Worm (Caenorhabditis elegans) whole organism, midembryonic: Measurements from ENCODE around the gene unc-22.

ENCODE experiments used
- T22C8.4 ChIP-seq: fragments of 200-800 bp; sonication (Bioruptor generic); IDR thresholded peaks from 2 replicates; pipeline ENCODE4 v1.3.6; 2022; ENCODE audit warnings: missing genetic modification characterization, missing compliant biosample characterization
- cog-1 ChIP-seq: sonication (generic microtip); optimal IDR thresholded peaks from 2 replicates; lab custom pipeline; 2016; ENCODE audit warnings: missing genetic modification characterization, missing compliant biosample characterization
- flt-1 ChIP-seq: fragments of 200-800 bp; sonication (Bioruptor generic); IDR thresholded peaks from 2 replicates; pipeline ENCODE4 v1.3.6; 2022; ENCODE audit warnings: missing genetic modification characterization, missing compliant biosample characterization
- klf-2 ChIP-seq: fragments of 200-800 bp; sonication (Bioruptor generic); conservative IDR thresholded peaks from 2 replicates; pipeline ENCODE4 v1.3.6; 2022; ENCODE audit warnings: missing genetic modification reagents, missing genetic modification characterization, missing compliant biosample characterization
- med-1 ChIP-seq: sonication (generic microtip); optimal IDR thresholded peaks from 2 replicates; lab custom pipeline; 2017; ENCODE audit warnings: missing genetic modification characterization, mild to moderate bottlenecking, missing compliant biosample characterization, antibody characterized with exemption, missing genetic modification reagents; ENCODE audit not compliant: insufficient read depth
- ref-1 ChIP-seq: fragments of 200-800 bp; sonication (Bioruptor generic); conservative IDR thresholded peaks from 2 replicates; pipeline ENCODE4 v1.3.6; 2022; ENCODE audit warnings: missing genetic modification reagents, missing genetic modification characterization, missing compliant biosample characterization
- tab-1 ChIP-seq: fragments of 200-800 bp; sonication (Bioruptor generic); IDR thresholded peaks from 2 replicates; pipeline ENCODE4 v1.3.6; 2022; ENCODE audit warnings: missing genetic modification characterization, missing compliant biosample characterization
- ztf-23 ChIP-seq: fragments of 200-800 bp; sonication (Bioruptor generic); IDR thresholded peaks from 2 replicates; pipeline ENCODE4 v1.3.6; 2022; ENCODE audit warnings: missing genetic modification reagents, missing genetic modification characterization, missing compliant biosample characterization
- ztf-29 ChIP-seq: fragments of 200-800 bp; sonication (Bioruptor generic); IDR thresholded peaks from 2 replicates; pipeline ENCODE4 v1.3.6; 2022; ENCODE audit warnings: missing genetic modification reagents, missing genetic modification characterization, missing compliant biosample characterization

Gene unc-22

ce11 chrIV:12010859-12011258 is at the start of gene unc-22, which contains the start of gene ZK617.26:
TSS of gene unc-22 (minus strand) at chrIV:12011007.
TSS of gene ZK617.26 (minus strand) at chrIV:12010959.
- TF ChIP-seq cog-1 (tag; lab: Kevin White, UChicago) (no peak), tab-1 (no peak), ztf-29 (GFP tag; lab: Robert Waterston, UW) (no peak), med-1 (GFP tag; lab: Kevin White, UChicago) (no peak), T22C8.4 (no peak), klf-2 (GFP tag; lab: Robert Waterston, UW) (no peak), ztf-23 (GFP tag; lab: Robert Waterston, UW) (no peak), ref-1 (GFP tag; lab: Robert Waterston, UW) (no peak), flt-1 (GFP tag; lab: Robert Waterston, UW) (no peak)

- TF ChIP-seq flt-1 (GFP tag; lab: Robert Waterston, UW) (no peak), ztf-23 (GFP tag; lab: Robert Waterston, UW) (no peak), T22C8.4 (no peak), ztf-29 (GFP tag; lab: Robert Waterston, UW) (no peak)
Measured at ce11 chrIV:12057508-12057907, 46.7 kb upstream of the unc-22 start, which contains the start of gene K08E4.3. TSS of gene K08E4.3 (plus strand) at chrIV:12057742.

ce11 chrIV:12056603-12057002 is 45.8 kb upstream of the unc-22 start, which contains the start of gene K08E4.2:
TSS of gene K08E4.2 (minus strand) at chrIV:12056656.
- TF ChIP-seq ztf-23 (GFP tag; lab: Robert Waterston, UW) (no peak), ref-1 (GFP tag; lab: Robert Waterston, UW) (no peak), cog-1 (tag; lab: Kevin White, UChicago) (no peak), med-1 (GFP tag; lab: Kevin White, UChicago) (no peak), flt-1 (GFP tag; lab: Robert Waterston, UW) (no peak), T22C8.4 (no peak), ztf-29 (GFP tag; lab: Robert Waterston, UW) (no peak), tab-1 (no peak), klf-2 (GFP tag; lab: Robert Waterston, UW) (no peak)

- no peak for TF ChIP-seq ztf-29 (GFP tag; lab: Robert Waterston, UW)
- no peak for TF ChIP-seq klf-2 (GFP tag; lab: Robert Waterston, UW)
- no peak for TF ChIP-seq cog-1 (tag; lab: Kevin White, UChicago)
- TF ChIP-seq flt-1 (GFP tag; lab: Robert Waterston, UW): no peak
- TF ChIP-seq tab-1: no peak
- TF ChIP-seq T22C8.4: no peak
- no peak for TF ChIP-seq ztf-23 (GFP tag; lab: Robert Waterston, UW)
- no peak for TF ChIP-seq med-1 (GFP tag; lab: Kevin White, UChicago)
- TF ChIP-seq ref-1 (GFP tag; lab: Robert Waterston, UW): no peak
Measured at ce11 chrIV:12052461-12052860, 41.7 kb upstream of the unc-22 start.

- TF ChIP-seq flt-1 (GFP tag; lab: Robert Waterston, UW) (no peak), ztf-23 (GFP tag; lab: Robert Waterston, UW) (no peak), T22C8.4 (peak; percentile 53; the same call in 1 of the 2 replicates), ref-1 (GFP tag; lab: Robert Waterston, UW) (no peak)
Measured at ce11 chrIV:12051049-12051792, 40.4 kb upstream of the unc-22 start, which contains the start of the genes bre-5 and spt-5. TSS of gene bre-5 (minus strand) at chrIV:12051215. TSS of gene spt-5 (plus strand) at chrIV:12051491.

ce11 chrIV:12047552-12048347 is 36.9 kb upstream of the unc-22 start, which contains the start of gene T12G3.4:
TSS of gene T12G3.4 (plus strand) at chrIV:12048256.
- no peak for TF ChIP-seq med-1 (GFP tag; lab: Kevin White, UChicago)
- no peak for TF ChIP-seq T22C8.4
- TF ChIP-seq ztf-29 (GFP tag; lab: Robert Waterston, UW): no peak
- no peak for TF ChIP-seq klf-2 (GFP tag; lab: Robert Waterston, UW)
- no peak for TF ChIP-seq flt-1 (GFP tag; lab: Robert Waterston, UW)
- TF ChIP-seq ztf-23 (GFP tag; lab: Robert Waterston, UW): no peak
- TF ChIP-seq cog-1 (tag; lab: Kevin White, UChicago): no peak
- TF ChIP-seq ref-1 (GFP tag; lab: Robert Waterston, UW): no peak
- TF ChIP-seq tab-1: no peak

ce11 chrIV:12046524-12047203 is 35.9 kb upstream of the unc-22 start, which contains the start of gene T12G3.2:
TSS of gene T12G3.2 (minus strand) at chrIV:12046967.
- TF ChIP-seq ztf-29 (GFP tag; lab: Robert Waterston, UW) (no peak), T22C8.4 (no peak), ztf-23 (GFP tag; lab: Robert Waterston, UW) (no peak), klf-2 (GFP tag; lab: Robert Waterston, UW) (no peak), tab-1 (no peak), med-1 (GFP tag; lab: Kevin White, UChicago) (no peak), flt-1 (GFP tag; lab: Robert Waterston, UW) (no peak), cog-1 (tag; lab: Kevin White, UChicago) (no peak), ref-1 (GFP tag; lab: Robert Waterston, UW) (no peak)
